Worm (Caenorhabditis elegans) whole organism, young adult: ENCODE measurements around the gene spin-1.

Experiments
- F37B4.10 ChIP-seq: fragments of 200-800 bp; sonication (Bioruptor generic); IDR thresholded peaks from 2 replicates; pipeline ENCODE4 v1.3.6; 2022; ENCODE audit warnings: missing genetic modification characterization, missing compliant biosample characterization
- athp-1 ChIP-seq: sonication (generic microtip); optimal IDR thresholded peaks from 2 replicates; lab custom pipeline; 2017; ENCODE audit warnings: mild to moderate bottlenecking, missing genetic modification characterization, missing compliant biosample characterization
- ceh-100 ChIP-seq: fragments of 200-800 bp; sonication (Bioruptor generic); IDR thresholded peaks from 2 replicates; pipeline ENCODE4 v1.3.6; 2022; ENCODE audit warnings: missing genetic modification reagents, missing genetic modification characterization, missing compliant biosample characterization
- him-1 ChIP-seq: sonication (generic microtip); optimal IDR thresholded peaks from 2 replicates; lab custom pipeline; 2016; ENCODE audit warnings: missing genotype, missing genetic modification reagents, missing genetic modification characterization, missing compliant biosample characterization
- nhr-27 ChIP-seq: fragments of 200-800 bp; sonication (Bioruptor generic); optimal IDR thresholded peaks from 2 replicates; lab custom pipeline; 2018; ENCODE audit warnings: mild to moderate bottlenecking, missing genetic modification characterization, moderate library complexity, missing compliant biosample characterization
- pha-4 ChIP-seq: fragments of 150-350 bp; sonication (generic microtip); optimal IDR thresholded peaks from 2 replicates; lab custom pipeline; 2014; ENCODE audit warnings: missing biosample characterization, missing genetic modification reagents, missing genetic modification characterization
- snpc-4 ChIP-seq, 5 experiments: fragments of 150-350 bp in 1 of 5; sonication (generic microtip) in 4 of 5; optimal IDR thresholded peaks; 2 replicates each; lab custom pipeline; 2014 to 2018; ENCODE audit warnings: missing genetic modification characterization in 5 of 5, missing biosample characterization in 3 of 5, antibody characterized with exemption in 2 of 5, mild to moderate bottlenecking in 2 of 5, missing compliant biosample characterization in 2 of 5, missing genotype in 2 of 5, moderate library complexity in 2 of 5, missing genetic modification reagents in 1 of 5
- tbx-9 ChIP-seq: sonication (generic microtip); optimal IDR thresholded peaks from 2 replicates; lab custom pipeline; 2016; ENCODE audit warnings: borderline replicate concordance, missing genetic modification characterization, inconsistent platforms, missing compliant biosample characterization
- unc-130 ChIP-seq: sonication (generic microtip); optimal IDR thresholded peaks from 2 replicates; lab custom pipeline; 2016; ENCODE audit warnings: missing genetic modification reagents, missing genetic modification characterization, missing compliant biosample characterization
- unc-62 ChIP-seq: fragments of 150-350 bp; optimal IDR thresholded peaks from 2 replicates; lab custom pipeline; 2014; ENCODE audit warnings: missing biosample characterization, missing genetic modification reagents, missing genetic modification characterization

ce11 chrV:12114693-12115092, at the start of gene spin-1:
- TF ChIP-seq snpc-4 (GFP tag; optimal IDR thresholded peaks at IDR 0.05; lab: Kevin White, UChicago) (no peak), snpc-4 (tag; optimal IDR thresholded peaks at IDR 0.05; lab: Kevin White, UChicago) (no peak), pha-4 (tag; lab: Kevin White, UChicago) (no peak), tbx-9 (no peak), him-1 (tag; lab: Kevin White, UChicago) (no peak), athp-1 (tag; lab: Kevin White, UChicago) (no peak), unc-62 (GFP tag; lab: Kevin White, UChicago) (no peak), nhr-27 (tag; lab: Kevin White, UChicago) (no peak), ceh-100 (GFP tag; lab: Robert Waterston, UW) (no peak), F37B4.10 (GFP tag; lab: Robert Waterston, UW) (no peak), unc-130 (GFP tag; lab: Kevin White, UChicago) (no peak)
